Worm (Caenorhabditis elegans) whole organism, late embryonic: ENCODE measurements around the gene srj-24.

ENCODE experiments used
- C08G9.2 ChIP-seq: sonication (generic microtip); optimal IDR thresholded peaks from 2 replicates; lab custom pipeline; 2016; ENCODE audit warnings: mild to moderate bottlenecking, missing genetic modification characterization, moderate library complexity, missing compliant biosample characterization
- C38D4.7 ChIP-seq: fragments of 200-800 bp; sonication (Bioruptor generic); optimal IDR thresholded peaks from 2 replicates; lab custom pipeline; 2018; ENCODE audit warnings: mild to moderate bottlenecking, missing genetic modification characterization, moderate library complexity, missing compliant biosample characterization
- F13H6.1 ChIP-seq: sonication (generic microtip); optimal IDR thresholded peaks from 2 replicates; lab custom pipeline; 2016; ENCODE audit warnings: missing genetic modification characterization, missing compliant biosample characterization
- K09A11.1 ChIP-seq: sonication (generic microtip); optimal IDR thresholded peaks from 2 replicates; lab custom pipeline; 2017; ENCODE audit warnings: antibody characterized with exemption, mild to moderate bottlenecking, missing genetic modification characterization, missing compliant biosample characterization; ENCODE audit not compliant: insufficient read depth
- ama-1 ChIP-seq: fragments of 150-350 bp; optimal IDR thresholded peaks from 2 replicates; lab custom pipeline; 2014
- ceh-18 ChIP-seq: sonication (generic microtip); optimal IDR thresholded peaks from 2 replicates; lab custom pipeline; 2016; ENCODE audit warnings: missing genetic modification characterization, missing compliant biosample characterization
- ceh-19 ChIP-seq: fragments of 200-800 bp; sonication (Bioruptor generic); optimal IDR thresholded peaks from 2 replicates; lab custom pipeline; 2018; ENCODE audit warnings: mild to moderate bottlenecking, missing genetic modification characterization, missing compliant biosample characterization
- ceh-2 ChIP-seq: sonication (generic microtip); optimal IDR thresholded peaks from 2 replicates; lab custom pipeline; 2016; ENCODE audit warnings: missing genotype, missing genetic modification characterization, missing compliant biosample characterization
- ceh-22 ChIP-seq: sonication (generic microtip); optimal IDR thresholded peaks from 2 replicates; lab custom pipeline; 2017; ENCODE audit warnings: missing biosample characterization, missing genetic modification characterization
- ceh-34 ChIP-seq: sonication (generic microtip); optimal IDR thresholded peaks from 2 replicates; lab custom pipeline; 2016; ENCODE audit warnings: mild to moderate bottlenecking, missing genetic modification characterization, missing compliant biosample characterization
- ceh-45 ChIP-seq: fragments of 200-800 bp; sonication (Bioruptor generic); IDR thresholded peaks from 2 replicates; pipeline ENCODE4 v1.3.6; 2022; ENCODE audit warnings: missing genetic modification reagents, missing genetic modification characterization, missing compliant biosample characterization
- ceh-48 ChIP-seq: sonication (generic microtip); optimal IDR thresholded peaks from 2 replicates; lab custom pipeline; 2016; ENCODE audit warnings: missing genetic modification characterization, inconsistent platforms, missing compliant biosample characterization
- che-1 ChIP-seq: sonication (generic microtip); optimal IDR thresholded peaks from 2 replicates; lab custom pipeline; 2016; ENCODE audit warnings: mild to moderate bottlenecking, missing genetic modification characterization, missing compliant biosample characterization
- dve-1 ChIP-seq: sonication (generic microtip); optimal IDR thresholded peaks from 2 replicates; lab custom pipeline; 2017; ENCODE audit warnings: antibody characterized with exemption, mild to moderate bottlenecking, missing genetic modification characterization, missing compliant biosample characterization
- elt-2 ChIP-seq: sonication (generic microtip); optimal IDR thresholded peaks from 2 replicates; lab custom pipeline; 2016; ENCODE audit warnings: missing genetic modification reagents, missing genetic modification characterization, missing compliant biosample characterization
- elt-4 ChIP-seq: sonication (generic microtip); optimal IDR thresholded peaks from 2 replicates; lab custom pipeline; 2016; ENCODE audit warnings: missing genetic modification characterization, missing compliant biosample characterization
- ets-4 ChIP-seq: sonication (generic microtip); optimal IDR thresholded peaks from 2 replicates; lab custom pipeline; 2016; ENCODE audit warnings: missing genetic modification characterization, missing compliant biosample characterization
- eyg-1 ChIP-seq: sonication (generic microtip); optimal IDR thresholded peaks from 2 replicates; lab custom pipeline; 2016; ENCODE audit warnings: missing genotype, missing genetic modification characterization, missing compliant biosample characterization
- fkh-10 ChIP-seq: fragments of 150-350 bp; optimal IDR thresholded peaks from 2 replicates; lab custom pipeline; 2014; ENCODE audit warnings: missing biosample characterization, missing genetic modification reagents, missing genetic modification characterization
- fkh-6 ChIP-seq: sonication (generic microtip); optimal IDR thresholded peaks from 2 replicates; lab custom pipeline; 2016; ENCODE audit warnings: missing genetic modification characterization, missing compliant biosample characterization
- hlh-30 ChIP-seq: sonication (generic microtip); optimal IDR thresholded peaks from 2 replicates; lab custom pipeline; 2017; ENCODE audit warnings: antibody characterized with exemption, missing genetic modification characterization, missing compliant biosample characterization; ENCODE audit not compliant: insufficient read depth
- lim-6 ChIP-seq: sonication (generic microtip); optimal IDR thresholded peaks from 2 replicates; lab custom pipeline; 2016; ENCODE audit warnings: missing genetic modification characterization, missing compliant biosample characterization
- lin-11 ChIP-seq: fragments of 200-800 bp; sonication (Bioruptor generic); optimal IDR thresholded peaks from 2 replicates; lab custom pipeline; 2018; ENCODE audit warnings: mild to moderate bottlenecking, missing genetic modification characterization, missing compliant biosample characterization
- madf-2 ChIP-seq: sonication (generic microtip); optimal IDR thresholded peaks from 2 replicates; lab custom pipeline; 2017; ENCODE audit warnings: missing genetic modification characterization, missing compliant biosample characterization
- mec-3 ChIP-seq: sonication (generic microtip); optimal IDR thresholded peaks from 2 replicates; lab custom pipeline; 2016; ENCODE audit warnings: borderline replicate concordance, missing genetic modification characterization, missing compliant biosample characterization
- nfya-1 ChIP-seq: sonication (generic microtip); optimal IDR thresholded peaks from 2 replicates; lab custom pipeline; 2017; ENCODE audit warnings: missing genetic modification characterization, mild to moderate bottlenecking, missing compliant biosample characterization, antibody characterized with exemption, moderate library complexity
- nhr-232 ChIP-seq: sonication (generic microtip); optimal IDR thresholded peaks from 2 replicates; lab custom pipeline; 2016; ENCODE audit warnings: missing genetic modification characterization, missing compliant biosample characterization
- npax-4 ChIP-seq: sonication (generic microtip); optimal IDR thresholded peaks from 2 replicates; lab custom pipeline; 2016; ENCODE audit warnings: missing genetic modification characterization, missing compliant biosample characterization
- pag-3 ChIP-seq: sonication (generic microtip); optimal IDR thresholded peaks from 2 replicates; lab custom pipeline; 2016; ENCODE audit warnings: missing compliant biosample characterization, missing genetic modification characterization, borderline replicate concordance
- pat-9 ChIP-seq: fragments of 200-800 bp; sonication (Bioruptor generic); optimal IDR thresholded peaks from 2 replicates; lab custom pipeline; 2018; ENCODE audit warnings: mild to moderate bottlenecking, missing genetic modification characterization, moderate library complexity, missing compliant biosample characterization
- pha-2 ChIP-seq: sonication (generic microtip); optimal IDR thresholded peaks from 2 replicates; lab custom pipeline; 2017; ENCODE audit warnings: mild to moderate bottlenecking, missing genetic modification characterization, missing compliant biosample characterization
- pqm-1 ChIP-seq: sonication (generic microtip); optimal IDR thresholded peaks from 2 replicates; lab custom pipeline; 2016; ENCODE audit warnings: missing genetic modification characterization, missing compliant biosample characterization
- ref-2 ChIP-seq: sonication (generic microtip); optimal IDR thresholded peaks from 2 replicates; lab custom pipeline; 2016; ENCODE audit warnings: missing genetic modification characterization, missing compliant biosample characterization
- rnt-1 ChIP-seq: sonication (generic microtip); optimal IDR thresholded peaks from 2 replicates; lab custom pipeline; 2016; ENCODE audit warnings: missing genetic modification characterization, missing compliant biosample characterization
- sox-2 ChIP-seq: fragments of 200-800 bp; sonication (Bioruptor generic); IDR thresholded peaks from 2 replicates; pipeline ENCODE4 v1.3.6; 2022; ENCODE audit warnings: missing genetic modification reagents, missing genetic modification characterization, missing compliant biosample characterization
- syd-9 ChIP-seq: sonication (generic microtip); optimal IDR thresholded peaks from 2 replicates; lab custom pipeline; 2016; ENCODE audit warnings: mild to moderate bottlenecking, missing genetic modification characterization, moderate library complexity, missing compliant biosample characterization
- tbx-2 ChIP-seq: sonication (generic microtip); optimal IDR thresholded peaks from 2 replicates; lab custom pipeline; 2016; ENCODE audit warnings: missing genetic modification characterization, missing compliant biosample characterization
- tbx-7 ChIP-seq: sonication (generic microtip); optimal IDR thresholded peaks from 2 replicates; lab custom pipeline; 2016; ENCODE audit warnings: missing genotype, missing genetic modification characterization, missing compliant biosample characterization
- ttx-3 ChIP-seq: sonication (generic microtip); optimal IDR thresholded peaks from 2 replicates; lab custom pipeline; 2016; ENCODE audit warnings: missing genetic modification reagents, missing genetic modification characterization, missing compliant biosample characterization
- unc-3 ChIP-seq, 2 experiments: fragments of 200-800 bp in 1 of 2; sonication (Bioruptor generic) in 1 of 2; sonication (generic microtip) in 1 of 2; conservative IDR thresholded peaks in 1 of 2; optimal IDR thresholded peaks in 1 of 2; 2 replicates each; pipeline versions ENCODE4 v1.3.6 to Lab custom; 2016 to 2022; ENCODE audit warnings: missing compliant biosample characterization in 2 of 2, missing genetic modification characterization in 2 of 2, missing genetic modification reagents in 1 of 2
- unc-42 ChIP-seq: sonication (generic microtip); optimal IDR thresholded peaks from 2 replicates; lab custom pipeline; 2016; ENCODE audit warnings: missing genotype, missing genetic modification characterization, missing compliant biosample characterization
- unc-55 ChIP-seq: sonication (generic microtip); optimal IDR thresholded peaks from 2 replicates; lab custom pipeline; 2017; ENCODE audit warnings: missing biosample characterization, missing genetic modification reagents, missing genetic modification characterization
- unc-86 ChIP-seq: sonication (generic microtip); optimal IDR thresholded peaks from 2 replicates; lab custom pipeline; 2016; ENCODE audit warnings: missing genetic modification characterization, missing compliant biosample characterization
- ztf-16 ChIP-seq: sonication (generic microtip); optimal IDR thresholded peaks from 2 replicates; lab custom pipeline; 2017; ENCODE audit warnings: missing genetic modification characterization, missing compliant biosample characterization

The srj-24 gene

DNA sequence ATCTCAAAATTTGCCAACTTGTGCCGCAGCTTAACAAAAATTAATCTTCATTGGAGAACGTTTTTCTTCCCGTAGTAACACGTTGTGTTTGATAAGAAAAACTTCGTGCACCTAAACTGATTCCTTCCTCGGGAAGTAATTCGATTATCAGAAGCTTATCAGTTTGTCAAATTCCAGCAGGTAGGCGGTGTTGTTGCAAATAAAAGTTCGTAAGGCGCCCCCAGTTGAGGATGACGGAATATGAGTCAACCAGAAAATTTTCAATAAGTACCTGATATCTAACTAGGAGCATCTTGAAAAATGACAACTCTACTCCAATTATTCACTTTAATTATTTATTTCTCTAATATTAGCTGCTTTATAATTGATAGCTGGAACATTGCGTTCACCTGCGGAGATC is 3.1 kb upstream of the srj-24 start, which contains the start of gene C05E4.7:
TSS of gene C05E4.7 (plus strand) at position 301 of the 400 bp plus-strand sequence.
- no peak for TF ChIP-seq lim-6 (tag; lab: Kevin White, UChicago)
- TF ChIP-seq fkh-10: no peak
- no peak for TF ChIP-seq rnt-1
- no peak for TF ChIP-seq madf-2 (tag; lab: Kevin White, UChicago)
- no peak for TF ChIP-seq syd-9 (tag; lab: Kevin White, UChicago)
- TF ChIP-seq pha-2 (tag; lab: Kevin White, UChicago): no peak
- TF ChIP-seq tbx-7 (tag; lab: Kevin White, UChicago): no peak
- TF ChIP-seq hlh-30 (tag; lab: Kevin White, UChicago): no peak
- TF ChIP-seq tbx-2: no peak
- TF ChIP-seq F13H6.1 (tag; lab: Kevin White, UChicago): no peak
- no peak for TF ChIP-seq unc-3 (GFP tag; conservative IDR thresholded peaks at IDR 0.05; lab: Robert Waterston, UW)
- TF ChIP-seq unc-3 (tag; optimal IDR thresholded peaks at IDR 0.05; lab: Kevin White, UChicago): no peak
- TF ChIP-seq che-1 (tag; lab: Kevin White, UChicago): no peak
- TF ChIP-seq ceh-22 (tag; lab: Kevin White, UChicago): no peak
- no peak for TF ChIP-seq npax-4 (tag; lab: Kevin White, UChicago)
- no peak for TF ChIP-seq C38D4.7 (GFP tag; lab: Kevin White, UChicago)
- no peak for TF ChIP-seq C08G9.2 (tag; lab: Kevin White, UChicago)
- TF ChIP-seq ceh-45 (GFP tag; lab: Robert Waterston, UW): no peak
- TF ChIP-seq ttx-3 (tag; lab: Kevin White, UChicago): no peak

DNA sequence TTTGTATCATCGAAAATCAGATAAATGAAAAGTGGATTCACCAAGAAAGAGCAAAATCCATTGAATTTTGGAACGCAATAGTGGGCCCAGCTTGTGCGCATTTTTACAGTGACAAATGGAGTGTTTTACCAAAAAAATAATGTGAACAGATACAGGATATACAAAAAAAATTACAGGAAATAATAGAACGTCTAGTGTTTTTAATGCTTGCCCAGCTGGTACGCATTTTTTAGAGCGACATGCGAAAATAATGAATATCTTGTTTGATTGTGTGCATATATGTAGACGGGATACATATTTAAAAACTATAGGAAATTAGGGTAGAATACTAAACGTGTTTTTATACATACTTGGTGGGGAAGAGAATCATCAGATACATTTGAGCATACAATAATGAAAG is 2.5 kb downstream of the srj-24 start, which contains the start of gene srj-25:
TSS of gene srj-25 (minus strand) at position 101 of the 400 bp plus-strand sequence.
- TF ChIP-seq mec-3 (tag; lab: Kevin White, UChicago) (no peak), unc-42 (tag; lab: Kevin White, UChicago) (no peak), elt-2 (no peak), lim-6 (tag; lab: Kevin White, UChicago) (no peak), nhr-232 (tag; lab: Kevin White, UChicago) (no peak), elt-4 (no peak), ceh-19 (no peak), lin-11 (tag; lab: Kevin White, UChicago) (no peak), dve-1 (tag; lab: Kevin White, UChicago) (no peak), ztf-16 (no peak), madf-2 (tag; lab: Kevin White, UChicago) (no peak), sox-2 (GFP tag; lab: Robert Waterston, UW) (no peak), pat-9 (tag; lab: Kevin White, UChicago) (no peak), pqm-1 (tag; lab: Kevin White, UChicago) (no peak), K09A11.1 (no peak), ceh-34 (tag; lab: Kevin White, UChicago) (no peak), ceh-48 (no peak)

DNA sequence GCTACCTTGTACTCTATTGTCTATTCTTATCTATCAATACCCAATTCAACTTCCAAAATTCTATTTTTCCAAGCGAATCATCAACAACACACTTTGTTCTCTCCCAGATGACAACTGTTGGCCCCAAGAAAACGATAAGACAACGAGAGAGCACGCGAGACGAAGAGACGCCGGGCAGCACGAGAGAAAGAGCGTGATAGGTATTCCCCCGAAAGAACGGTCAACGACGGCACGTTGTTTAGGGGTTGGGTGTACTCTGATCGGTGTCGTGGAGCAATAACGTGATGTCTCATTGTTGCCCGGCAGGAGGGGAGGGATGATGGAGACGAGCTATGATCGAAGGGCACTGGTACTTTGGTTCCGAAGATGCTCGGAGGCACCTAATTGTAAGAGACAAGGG is 7.3 kb downstream of the srj-24 start:
- TF ChIP-seq ets-4 (tag; lab: Kevin White, UChicago) (peak; percentile 32), sox-2 (GFP tag; lab: Robert Waterston, UW) (no peak), hlh-30 (tag; lab: Kevin White, UChicago) (peak; percentile 91), che-1 (tag; lab: Kevin White, UChicago) (no peak), ceh-2 (tag; lab: Kevin White, UChicago) (no peak), ztf-16 (no peak), ttx-3 (tag; lab: Kevin White, UChicago) (no peak), rnt-1 (peak; percentile 88), lin-11 (tag; lab: Kevin White, UChicago) (no peak), unc-55 (GFP tag; lab: Kevin White, UChicago) (peak; percentile 95), unc-86 (tag; lab: Kevin White, UChicago) (no peak), syd-9 (tag; lab: Kevin White, UChicago) (peak; percentile 17), F13H6.1 (tag; lab: Kevin White, UChicago) (peak; percentile 49), ref-2 (tag; lab: Kevin White, UChicago) (no peak), npax-4 (tag; lab: Kevin White, UChicago) (no peak), eyg-1 (tag; lab: Kevin White, UChicago) (no peak), unc-42 (tag; lab: Kevin White, UChicago) (no peak), tbx-2 (peak; percentile 66), dve-1 (tag; lab: Kevin White, UChicago) (peak; percentile 5), nfya-1 (peak; percentile 78), pag-3 (no peak), elt-2 (peak; percentile 80), madf-2 (tag; lab: Kevin White, UChicago) (no peak), mec-3 (tag; lab: Kevin White, UChicago) (no peak), fkh-6 (tag; lab: Kevin White, UChicago) (no peak), pqm-1 (tag; lab: Kevin White, UChicago) (peak; percentile 83), C38D4.7 (GFP tag; lab: Kevin White, UChicago) (no peak), ama-1 (lab: Kevin White, UChicago) (no peak), ceh-22 (tag; lab: Kevin White, UChicago) (no peak), nhr-232 (tag; lab: Kevin White, UChicago) (no peak), K09A11.1 (no peak), ceh-34 (tag; lab: Kevin White, UChicago) (peak; percentile 22), ceh-18 (tag; lab: Kevin White, UChicago) (peak; percentile 94)
- TF ChIP-seq, all 69 proteins: peak for 13
